Worm (Caenorhabditis elegans): ENCODE data around the gene srbc-21.

DNA sequence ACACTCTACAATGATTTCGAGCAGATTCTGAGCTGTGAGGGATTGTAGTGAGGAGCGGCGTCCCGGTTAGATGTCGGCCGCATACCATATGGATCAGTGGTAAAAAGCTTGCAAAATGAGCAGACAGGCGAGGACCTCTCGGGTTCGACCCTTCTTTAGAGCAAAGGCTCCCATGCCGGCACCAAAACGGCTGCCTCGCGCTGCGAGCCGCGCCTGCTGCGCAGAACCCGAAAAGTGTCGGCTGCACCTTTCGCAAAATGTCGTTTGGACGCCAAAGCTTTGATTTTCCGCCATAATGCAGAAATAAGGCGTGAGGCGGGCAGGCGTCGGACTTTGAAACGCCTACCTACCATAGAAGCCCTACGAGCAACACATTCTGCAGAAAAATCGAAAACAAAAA is 35.1 kb downstream of the srbc-21 start:
- no peak for TF ChIP-seq ztf-11 (tag; optimal IDR thresholded peaks at IDR 0.05)
- TF ChIP-seq ces-1 (GFP tag; optimal IDR thresholded peaks at IDR 0.05) = no peak
- TF ChIP-seq mep-1 (tag; optimal IDR thresholded peaks at IDR 0.05) = no peak
- no peak for TF ChIP-seq unc-39 (tag; optimal IDR thresholded peaks at IDR 0.05)
- TF ChIP-seq tbx-8 (GFP tag; optimal IDR thresholded peaks at IDR 0.05) = no peak
- TF ChIP-seq nhr-237 (tag; optimal IDR thresholded peaks at IDR 0.05) = no peak
- TF ChIP-seq lin-32 (GFP tag; optimal IDR thresholded peaks at IDR 0.05) = no peak
- no peak for TF ChIP-seq unc-62 (GFP tag; optimal IDR thresholded peaks at IDR 0.05)
- TF ChIP-seq nhr-28 (tag; optimal IDR thresholded peaks at IDR 0.05) = no peak
- TF ChIP-seq lin-13 (tag; optimal IDR thresholded peaks at IDR 0.05) = no peak
- no peak for TF ChIP-seq pha-4 (tag; optimal IDR thresholded peaks at IDR 0.05)
- no peak for TF ChIP-seq nhr-76 (tag; optimal IDR thresholded peaks at IDR 0.05)
- no peak for TF ChIP-seq lsy-2 (tag; optimal IDR thresholded peaks at IDR 0.05)
- no peak for TF ChIP-seq elt-3 (tag; optimal IDR thresholded peaks at IDR 0.05)

Measured in whole organism, mixed stage, embryonic.